Fruit fly (Drosophila melanogaster) whole organism, wandering third instar larva: ENCODE results near the gene CG2898.

Experiments
- CG32264 ChIP-seq: fragments of 200-800 bp; sonication (Bioruptor generic); optimal IDR thresholded peaks from 2 replicates; lab custom pipeline; 2016; ENCODE audit warnings: missing biosample characterization, missing genetic modification characterization
- Dfd ChIP-seq: fragments of >200 bp; optimal IDR thresholded peaks from 2 replicates; lab custom pipeline; 2017; ENCODE audit warnings: missing biosample characterization, missing genetic modification characterization
- Hr78 ChIP-seq: fragments of >200 bp; optimal IDR thresholded peaks from 2 replicates; lab custom pipeline; 2017; ENCODE audit warnings: missing biosample characterization, missing genetic modification characterization
- N ChIP-seq: fragments of >200 bp; optimal IDR thresholded peaks from 2 replicates; lab custom pipeline; 2018; ENCODE audit warnings: missing biosample characterization, missing external identifiers, missing genetic modification characterization
- dl ChIP-seq, 2 experiments: fragments of 175-275, 200-275 bp in 1 of 2; fragments of 200-275 bp in 1 of 2; sonication (Bioruptor generic); optimal IDR thresholded peaks; lab custom pipeline; 2018; ENCODE audit warnings: mild to moderate bottlenecking in 2 of 2, missing biosample characterization in 2 of 2, missing genetic modification characterization in 2 of 2, moderate library complexity in 2 of 2; ENCODE audit not compliant: partially characterized antibody in 2 of 2, insufficient read depth in 1 of 2
- ey ChIP-seq: fragments of 200-800 bp; sonication (Bioruptor generic); optimal IDR thresholded peaks from 2 replicates; lab custom pipeline; 2016; ENCODE audit warnings: missing biosample characterization, missing genetic modification characterization
- h ChIP-seq: fragments of 200-800 bp; sonication (Bioruptor generic); optimal IDR thresholded peaks from 3 replicates; lab custom pipeline; 2016; ENCODE audit warnings: missing biosample characterization, mild to moderate bottlenecking, missing genetic modification characterization
- lola ChIP-seq: fragments of >200 bp; optimal IDR thresholded peaks from 2 replicates; lab custom pipeline; 2017; ENCODE audit warnings: missing biosample characterization, missing genetic modification characterization
- psq ChIP-seq: fragments of 200-800 bp; sonication (Bioruptor generic); optimal IDR thresholded peaks from 3 replicates; lab custom pipeline; 2017; ENCODE audit warnings: missing biosample characterization, mild to moderate bottlenecking, missing genetic modification characterization, moderate library complexity
- woc ChIP-seq: sonication (Bioruptor generic); optimal IDR thresholded peaks from 2 replicates; lab custom pipeline; 2016; ENCODE audit warnings: missing biosample characterization, mild to moderate bottlenecking, missing genetic modification characterization

dm6 chrX:10367372-10367771 lies 7.8 kb upstream of the CG2898 start, which contains the start of gene CG32679:
- TF ChIP-seq Dfd (no peak), ey (no peak), CG32264 (GFP tag; lab: Kevin White, UChicago) (no peak), psq (GFP tag; lab: Kevin White, UChicago) (no peak), dl (GFP tag; optimal IDR thresholded peaks at IDR 0.05; lab: Kevin White, UChicago; ENCODE audit: insufficient read depth in 1 of 2, partially characterized antibody in 2 of 2) (no peak), lola (GFP tag; lab: Kevin White, UChicago) (no peak), h (GFP tag; lab: Kevin White, UChicago) (no peak), N (GFP tag; lab: Kevin White, UChicago) (no peak), Hr78 (GFP tag; lab: Kevin White, UChicago) (no peak), woc (GFP tag; lab: Kevin White, UChicago) (no peak)
